Worm (Caenorhabditis elegans): Measurements from ENCODE around the gene Y37E11B.6.
"Not testable (repeated sequence)": the region's sequence is repeated elsewhere in the genome, so short reads cannot be mapped to it uniquely, and the experiment has no call there.

Y37E11B.6 gene

ce11 chrIV:3608547-3609222 lies 9.6 kb upstream of the Y37E11B.6 start:
- TF ChIP-seq ztf-29 (GFP tag; IDR thresholded peaks at IDR 0.05) = no peak
- no peak for TF ChIP-seq klf-2 (GFP tag; conservative IDR thresholded peaks at IDR 0.05)
- TF ChIP-seq cog-1 (tag; optimal IDR thresholded peaks at IDR 0.05) = no peak
- no peak for TF ChIP-seq med-1 (GFP tag; optimal IDR thresholded peaks at IDR 0.05; ENCODE audit: insufficient read depth)
- no peak for TF ChIP-seq tab-1 (GFP tag; IDR thresholded peaks at IDR 0.05)
- no peak for TF ChIP-seq ztf-23 (GFP tag; IDR thresholded peaks at IDR 0.05)
- TF ChIP-seq flt-1 (GFP tag; IDR thresholded peaks at IDR 0.05) = no peak
- TF ChIP-seq ref-1 (GFP tag; conservative IDR thresholded peaks at IDR 0.05) = no peak
- no peak for TF ChIP-seq T22C8.4 (GFP tag; IDR thresholded peaks at IDR 0.05)

ce11 chrIV:3606285-3606834 lies 7.3 kb upstream of the Y37E11B.6 start, which contains the start of the genes Y37E11B.10 and kgb-2:
Gene Y37E11B.10, minus strand, starts transcription at chrIV:3606466.
Gene kgb-2, plus strand, starts transcription at chrIV:3606784.
- TF ChIP-seq ztf-29 (GFP tag; IDR thresholded peaks at IDR 0.05) (no peak), tab-1 (GFP tag; IDR thresholded peaks at IDR 0.05) (no peak), cog-1 (tag; optimal IDR thresholded peaks at IDR 0.05) (no peak)

DNA sequence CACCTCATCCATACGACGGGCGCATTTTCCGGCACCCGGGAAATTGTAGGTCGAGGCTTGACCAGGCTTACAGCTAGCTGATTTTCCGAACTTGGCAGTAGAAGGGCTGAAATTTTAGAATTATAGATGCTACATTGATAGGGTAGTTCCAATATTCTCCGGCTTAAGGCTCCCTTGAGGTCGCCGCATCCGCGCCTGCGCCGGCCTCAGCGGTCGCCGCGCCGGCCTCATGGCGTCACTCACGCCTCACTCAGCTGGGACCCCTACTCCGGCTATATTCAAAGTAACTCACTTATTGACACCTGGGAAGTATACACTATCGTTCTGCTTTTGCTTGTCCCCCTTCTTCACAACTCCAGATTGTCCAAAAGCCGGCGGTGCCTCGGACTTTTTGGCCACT lies 5.0 kb upstream of the Y37E11B.6 start:
- TF ChIP-seq tab-1 (GFP tag; IDR thresholded peaks at IDR 0.05) (no peak), T22C8.4 (GFP tag; IDR thresholded peaks at IDR 0.05) (no peak), med-1 (GFP tag; optimal IDR thresholded peaks at IDR 0.05; ENCODE audit: insufficient read depth) (no peak), ztf-23 (GFP tag; IDR thresholded peaks at IDR 0.05) (no peak), ztf-29 (GFP tag; IDR thresholded peaks at IDR 0.05) (no peak), ref-1 (GFP tag; conservative IDR thresholded peaks at IDR 0.05) (no peak), cog-1 (tag; optimal IDR thresholded peaks at IDR 0.05) (no peak), klf-2 (GFP tag; conservative IDR thresholded peaks at IDR 0.05) (no peak), flt-1 (GFP tag; IDR thresholded peaks at IDR 0.05) (no peak)

ce11 chrIV:3601846-3602245 lies 2.7 kb upstream of the Y37E11B.6 start:
- no peak for TF ChIP-seq cog-1 (tag; optimal IDR thresholded peaks at IDR 0.05)
- TF ChIP-seq ztf-29 (GFP tag; IDR thresholded peaks at IDR 0.05) = no peak

ce11 chrIV:3599958-3600357 lies 852 bp upstream of the Y37E11B.6 start, which contains the start of gene Y37E11B.7:
Gene Y37E11B.7, minus strand, starts transcription at chrIV:3600164.
- TF ChIP-seq cog-1 (tag; optimal IDR thresholded peaks at IDR 0.05) (no peak), ref-1 (GFP tag; conservative IDR thresholded peaks at IDR 0.05) (no peak), flt-1 (GFP tag; IDR thresholded peaks at IDR 0.05) (no peak), T22C8.4 (GFP tag; IDR thresholded peaks at IDR 0.05) (no peak), klf-2 (GFP tag; conservative IDR thresholded peaks at IDR 0.05) (no peak), tab-1 (GFP tag; IDR thresholded peaks at IDR 0.05) (no peak), med-1 (GFP tag; optimal IDR thresholded peaks at IDR 0.05; ENCODE audit: insufficient read depth) (no peak), ztf-29 (GFP tag; IDR thresholded peaks at IDR 0.05) (no peak), ztf-23 (GFP tag; IDR thresholded peaks at IDR 0.05) (no peak)

DNA sequence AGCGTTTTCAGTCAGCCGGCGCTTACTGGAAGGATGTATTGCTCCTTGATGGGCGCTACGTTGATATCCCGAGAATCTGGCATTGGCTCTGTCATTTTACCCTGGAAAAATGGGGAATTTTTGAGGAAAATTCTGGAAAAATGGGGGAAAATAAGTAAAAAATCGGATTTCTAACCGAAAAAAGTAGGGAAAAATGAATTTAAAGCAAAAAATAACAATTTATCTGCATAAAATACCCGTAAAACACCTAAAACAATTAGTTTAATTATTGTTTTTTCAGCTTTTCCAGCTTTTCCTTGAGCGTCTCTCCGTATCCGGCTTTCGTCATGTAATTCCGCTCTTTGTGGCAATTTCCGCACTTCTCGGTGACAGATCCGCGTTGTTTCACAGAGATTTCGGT lies 654 bp downstream of the Y37E11B.6 start, which contains the start of gene Y37E11B.5:
Gene Y37E11B.5, minus strand, starts transcription at position 101 of the 400 bp plus-strand sequence.
- TF ChIP-seq ztf-29 (GFP tag; IDR thresholded peaks at IDR 0.05) (no peak), tab-1 (GFP tag; IDR thresholded peaks at IDR 0.05) (no peak), T22C8.4 (GFP tag; IDR thresholded peaks at IDR 0.05) (no peak), flt-1 (GFP tag; IDR thresholded peaks at IDR 0.05) (no peak), klf-2 (GFP tag; conservative IDR thresholded peaks at IDR 0.05) (no peak), ref-1 (GFP tag; conservative IDR thresholded peaks at IDR 0.05) (no peak), cog-1 (tag; optimal IDR thresholded peaks at IDR 0.05) (no peak), med-1 (GFP tag; optimal IDR thresholded peaks at IDR 0.05; ENCODE audit: insufficient read depth) (no peak)

- TF ChIP-seq flt-1 (GFP tag; IDR thresholded peaks at IDR 0.05) (no peak), ztf-29 (GFP tag; IDR thresholded peaks at IDR 0.05) (no peak), tab-1 (GFP tag; IDR thresholded peaks at IDR 0.05) (no peak), ztf-23 (GFP tag; IDR thresholded peaks at IDR 0.05) (no peak), ref-1 (GFP tag; conservative IDR thresholded peaks at IDR 0.05) (no peak), T22C8.4 (GFP tag; IDR thresholded peaks at IDR 0.05) (no peak), med-1 (GFP tag; optimal IDR thresholded peaks at IDR 0.05; ENCODE audit: insufficient read depth) (no peak), klf-2 (GFP tag; conservative IDR thresholded peaks at IDR 0.05) (no peak)
These were observed 1.8 kb downstream of the Y37E11B.6 start for ce11 chrIV:3597356-3597755.

DNA sequence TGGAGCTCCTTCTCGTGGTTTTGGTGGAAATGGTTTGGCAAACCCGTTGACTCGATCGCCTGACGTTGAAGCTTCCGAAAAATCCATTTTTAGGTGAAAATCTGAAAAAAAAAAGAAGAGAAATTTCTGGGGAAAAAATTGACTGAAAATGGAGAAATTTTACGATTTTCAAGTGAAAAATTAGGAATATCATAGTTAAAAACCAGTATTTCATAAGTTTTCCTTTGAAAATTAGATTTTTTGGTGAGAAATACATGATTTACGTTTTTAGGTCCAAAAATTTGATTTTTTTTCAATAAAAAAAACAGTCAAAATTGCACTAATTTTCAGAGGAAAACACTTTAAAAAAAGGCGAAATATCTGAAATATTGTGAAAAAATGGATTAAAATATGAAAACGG lies 5.6 kb downstream of the Y37E11B.6 start, which contains the start of gene taf-2:
Gene taf-2, minus strand, starts transcription at position 101 of the 400 bp plus-strand sequence.
- TF ChIP-seq klf-2 (GFP tag; conservative IDR thresholded peaks at IDR 0.05) (no peak), T22C8.4 (GFP tag; IDR thresholded peaks at IDR 0.05) (no peak), ztf-29 (GFP tag; IDR thresholded peaks at IDR 0.05) (no peak), flt-1 (GFP tag; IDR thresholded peaks at IDR 0.05) (no peak), ztf-23 (GFP tag; IDR thresholded peaks at IDR 0.05) (no peak), cog-1 (tag; optimal IDR thresholded peaks at IDR 0.05) (no peak)

DNA sequence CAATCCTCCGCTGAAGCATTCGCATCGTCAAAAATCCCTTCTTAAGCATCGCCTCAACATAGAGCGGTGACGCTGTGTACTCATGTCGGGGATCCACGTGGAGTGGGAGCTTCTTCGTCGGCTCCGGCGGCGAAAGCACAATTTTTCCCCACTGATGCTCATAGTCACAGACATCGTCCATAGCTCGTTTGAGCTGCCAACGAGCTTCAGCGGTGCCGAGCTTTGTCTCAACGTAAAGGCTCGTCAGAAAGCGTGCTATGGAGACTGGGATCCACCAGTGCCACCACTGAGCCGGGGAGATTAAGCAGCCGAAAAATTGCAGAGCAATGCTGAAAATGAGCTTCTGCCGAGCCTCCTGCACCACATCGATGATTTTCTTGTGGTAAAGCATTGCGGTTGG lies 8.3 kb downstream of the Y37E11B.6 start:
- TF ChIP-seq med-1 (GFP tag; optimal IDR thresholded peaks at IDR 0.05; ENCODE audit: insufficient read depth) = no peak
- no peak for TF ChIP-seq ztf-29 (GFP tag; IDR thresholded peaks at IDR 0.05)
- TF ChIP-seq klf-2 (GFP tag; conservative IDR thresholded peaks at IDR 0.05) = no peak
- no peak for TF ChIP-seq tab-1 (GFP tag; IDR thresholded peaks at IDR 0.05)
- TF ChIP-seq ref-1 (GFP tag; conservative IDR thresholded peaks at IDR 0.05) = no peak
- no peak for TF ChIP-seq T22C8.4 (GFP tag; IDR thresholded peaks at IDR 0.05)
- no peak for TF ChIP-seq flt-1 (GFP tag; IDR thresholded peaks at IDR 0.05)
- no peak for TF ChIP-seq ztf-23 (GFP tag; IDR thresholded peaks at IDR 0.05)
- TF ChIP-seq cog-1 (tag; optimal IDR thresholded peaks at IDR 0.05) = no peak

DNA sequence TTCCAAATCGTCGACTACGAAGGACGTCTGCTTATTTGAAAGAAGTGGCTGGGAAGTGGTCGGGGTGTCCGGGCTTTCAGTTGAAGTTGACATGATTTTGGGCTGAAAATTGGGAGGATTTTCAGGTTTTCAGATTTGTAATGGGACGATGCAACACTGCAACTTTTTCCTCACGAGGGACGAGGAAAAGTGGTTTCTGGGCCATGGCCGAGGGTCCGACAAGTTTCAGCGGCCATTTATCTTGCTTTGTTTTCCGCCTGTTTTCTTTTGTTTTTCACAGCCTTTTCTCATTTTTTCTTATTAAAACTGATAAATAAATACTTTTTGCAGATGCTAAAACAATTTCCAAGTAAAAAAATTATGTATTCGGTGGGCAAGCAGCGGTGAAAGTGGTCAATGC lies 16.3 kb downstream of the Y37E11B.6 start, which contains the start of gene blos-7:
Gene blos-7, minus strand, starts transcription at position 101 of the 400 bp plus-strand sequence.
- TF ChIP-seq klf-2 (GFP tag; conservative IDR thresholded peaks at IDR 0.05); ztf-23 (GFP tag; IDR thresholded peaks at IDR 0.05); tab-1 (GFP tag; IDR thresholded peaks at IDR 0.05): not testable (repeated sequence)

All from whole organism, midembryonic.